Worm (Caenorhabditis elegans) whole organism, L2 larva: Measurements from ENCODE around the gene F33D4.4.

Source experiments
- C34F6.9 ChIP-seq: fragments of 150-350 bp; optimal IDR thresholded peaks from 2 replicates; lab custom pipeline; 2014; ENCODE audit warnings: missing biosample characterization, missing genetic modification characterization
- F13H6.1 ChIP-seq: sonication (generic microtip); optimal IDR thresholded peaks from 2 replicates; lab custom pipeline; 2016; ENCODE audit warnings: missing genetic modification characterization, missing compliant biosample characterization
- R02D3.7 ChIP-seq: fragments of 150-350 bp; optimal IDR thresholded peaks from 2 replicates; lab custom pipeline; 2014; ENCODE audit warnings: missing biosample characterization, missing genetic modification characterization
- Y55F3AM.14 ChIP-seq: fragments of 200-800 bp; sonication (Bioruptor generic); optimal IDR thresholded peaks from 2 replicates; lab custom pipeline; 2018; ENCODE audit warnings: mild to moderate bottlenecking, missing genetic modification characterization, missing compliant biosample characterization
- ZK546.5 ChIP-seq: sonication (generic microtip); optimal IDR thresholded peaks from 2 replicates; lab custom pipeline; 2017; ENCODE audit warnings: missing biosample characterization, missing genetic modification characterization
- alr-1 ChIP-seq: fragments of 150-350 bp; optimal IDR thresholded peaks from 2 replicates; lab custom pipeline; 2014; ENCODE audit warnings: missing biosample characterization, missing genetic modification characterization
- aly-2 ChIP-seq: fragments of 150-350 bp; optimal IDR thresholded peaks from 2 replicates; lab custom pipeline; 2014; ENCODE audit warnings: missing biosample characterization, missing genetic modification characterization
- ama-1 ChIP-seq: fragments of 150-350 bp; optimal IDR thresholded peaks from 2 replicates; lab custom pipeline; 2018; ENCODE audit warnings: inconsistent platforms
- blmp-1 ChIP-seq: sonication (generic microtip); optimal IDR thresholded peaks from 2 replicates; lab custom pipeline; 2017; ENCODE audit warnings: missing genetic modification characterization, mild to moderate bottlenecking, missing compliant biosample characterization, antibody characterized with exemption, moderate library complexity; ENCODE audit not compliant: insufficient read depth
- ceh-16 ChIP-seq: fragments of 150-350 bp; optimal IDR thresholded peaks from 2 replicates; lab custom pipeline; 2014; ENCODE audit warnings: missing biosample characterization, missing genetic modification characterization
- ceh-82 ChIP-seq: fragments of 150-350 bp; optimal IDR thresholded peaks from 2 replicates; lab custom pipeline; 2014; ENCODE audit warnings: missing biosample characterization, missing genetic modification characterization
- crh-2 ChIP-seq: sonication (generic microtip); optimal IDR thresholded peaks from 2 replicates; lab custom pipeline; 2017; ENCODE audit warnings: missing biosample characterization, missing genetic modification characterization
- dmd-4 ChIP-seq: sonication (generic microtip); optimal IDR thresholded peaks from 2 replicates; lab custom pipeline; 2017; ENCODE audit warnings: missing biosample characterization, missing genetic modification characterization
- egl-27 ChIP-seq: sonication (generic microtip); optimal IDR thresholded peaks from 3 replicates; lab custom pipeline; 2017; ENCODE audit warnings: missing biosample characterization, missing genetic modification reagents, missing genetic modification characterization
- elt-1 ChIP-seq: fragments of 150-350 bp; optimal IDR thresholded peaks from 2 replicates; lab custom pipeline; 2014; ENCODE audit warnings: missing biosample characterization, missing genetic modification characterization
- elt-3 ChIP-seq: sonication (generic microtip); optimal IDR thresholded peaks from 2 replicates; lab custom pipeline; 2017; ENCODE audit warnings: missing biosample characterization, missing genetic modification characterization
- fos-1 ChIP-seq: fragments of 150-350 bp; optimal IDR thresholded peaks from 2 replicates; lab custom pipeline; 2014; ENCODE audit warnings: missing biosample characterization, missing genetic modification characterization
- gmeb-1 ChIP-seq: fragments of 150-350 bp; optimal IDR thresholded peaks from 2 replicates; lab custom pipeline; 2014; ENCODE audit warnings: missing biosample characterization, missing genetic modification characterization
- lin-11 ChIP-seq: fragments of 150-350 bp; sonication (generic microtip); optimal IDR thresholded peaks from 2 replicates; lab custom pipeline; 2014; ENCODE audit warnings: missing biosample characterization, missing genetic modification characterization, inconsistent platforms, mixed read lengths
- lin-13 ChIP-seq: fragments of 150-350 bp; optimal IDR thresholded peaks from 2 replicates; lab custom pipeline; 2014; ENCODE audit warnings: missing biosample characterization, missing genetic modification reagents, missing genetic modification characterization
- lin-39 ChIP-seq: fragments of 150-350 bp; optimal IDR thresholded peaks from 2 replicates; lab custom pipeline; 2014; ENCODE audit warnings: missing biosample characterization, missing genetic modification reagents, missing genetic modification characterization
- lsy-2 ChIP-seq, 2 experiments: fragments of 150-350 bp in 1 of 2; sonication (generic microtip) in 1 of 2; optimal IDR thresholded peaks; 2 replicates each; lab custom pipeline; 2014 to 2017; ENCODE audit warnings: missing biosample characterization in 2 of 2, missing genetic modification characterization in 2 of 2
- mab-5 ChIP-seq: fragments of 150-350 bp; optimal IDR thresholded peaks from 2 replicates; lab custom pipeline; 2014; ENCODE audit warnings: missing biosample characterization, missing genetic modification characterization
- mbf-1 ChIP-seq: sonication (generic microtip); optimal IDR thresholded peaks from 2 replicates; lab custom pipeline; 2017; ENCODE audit warnings: missing biosample characterization, missing genetic modification characterization
- mdl-1 ChIP-seq, 2 experiments: fragments of 150-350 bp in 1 of 2; sonication (generic microtip) in 1 of 2; optimal IDR thresholded peaks; 2 replicates each; lab custom pipeline; 2017; ENCODE audit warnings: missing biosample characterization in 2 of 2, missing genetic modification characterization in 2 of 2
- nhr-10 ChIP-seq: sonication (generic microtip); optimal IDR thresholded peaks from 2 replicates; lab custom pipeline; 2017; ENCODE audit warnings: missing biosample characterization, missing genetic modification characterization
- nhr-11 ChIP-seq: fragments of 150-350 bp; optimal IDR thresholded peaks from 2 replicates; lab custom pipeline; 2014; ENCODE audit warnings: missing biosample characterization, missing genetic modification characterization
- nhr-12 ChIP-seq: fragments of 150-350 bp; optimal IDR thresholded peaks from 2 replicates; lab custom pipeline; 2014; ENCODE audit warnings: missing biosample characterization, missing genetic modification characterization
- nhr-129 ChIP-seq: fragments of 150-350 bp; optimal IDR thresholded peaks from 2 replicates; lab custom pipeline; 2014; ENCODE audit warnings: missing biosample characterization, missing genetic modification characterization
- nhr-21 ChIP-seq: fragments of 150-350 bp; optimal IDR thresholded peaks from 2 replicates; lab custom pipeline; 2014; ENCODE audit warnings: missing biosample characterization, missing genetic modification characterization
- nhr-23 ChIP-seq: fragments of 150-350 bp; optimal IDR thresholded peaks from 2 replicates; lab custom pipeline; 2014; ENCODE audit warnings: missing biosample characterization, missing genetic modification reagents, missing genetic modification characterization
- nhr-237 ChIP-seq: fragments of 150-350 bp; optimal IDR thresholded peaks from 2 replicates; lab custom pipeline; 2014; ENCODE audit warnings: missing biosample characterization, missing genetic modification characterization
- nhr-25 ChIP-seq: fragments of 150-350 bp; sonication (generic microtip); optimal IDR thresholded peaks from 3 replicates; lab custom pipeline; 2014; ENCODE audit warnings: missing biosample characterization, missing genetic modification characterization
- nhr-6 ChIP-seq: fragments of 150-350 bp; optimal IDR thresholded peaks from 2 replicates; lab custom pipeline; 2014; ENCODE audit warnings: missing biosample characterization, missing genetic modification characterization
- nhr-77 ChIP-seq: fragments of 150-350 bp; optimal IDR thresholded peaks from 2 replicates; lab custom pipeline; 2014; ENCODE audit warnings: missing biosample characterization, missing genetic modification characterization
- peb-1 ChIP-seq: fragments of 150-350 bp; optimal IDR thresholded peaks from 2 replicates; lab custom pipeline; 2014; ENCODE audit warnings: missing biosample characterization, missing genetic modification characterization
- sem-4 ChIP-seq: fragments of 150-350 bp; optimal IDR thresholded peaks from 2 replicates; lab custom pipeline; 2014; ENCODE audit warnings: missing biosample characterization, missing genetic modification reagents, missing genetic modification characterization
- skn-1 ChIP-seq: sonication (generic microtip); optimal IDR thresholded peaks from 2 replicates; lab custom pipeline; 2017; ENCODE audit warnings: missing biosample characterization, missing genetic modification characterization
- sma-3 ChIP-seq: sonication (generic microtip); optimal IDR thresholded peaks from 2 replicates; lab custom pipeline; 2016; ENCODE audit warnings: missing genetic modification reagents, missing genetic modification characterization, missing compliant biosample characterization
- sma-9 ChIP-seq, 2 experiments: fragments of 150-350 bp in 1 of 2; sonication (generic microtip) in 1 of 2; optimal IDR thresholded peaks; 2 replicates each; lab custom pipeline; 2014 to 2016; ENCODE audit warnings: missing genetic modification characterization in 2 of 2, mild to moderate bottlenecking in 1 of 2, missing biosample characterization in 1 of 2, missing compliant biosample characterization in 1 of 2, missing genetic modification reagents in 1 of 2, moderate library complexity in 1 of 2
- snpc-4 ChIP-seq: fragments of 150-350 bp; optimal IDR thresholded peaks from 2 replicates; lab custom pipeline; 2014; ENCODE audit warnings: missing biosample characterization, missing genetic modification characterization
- unc-39 ChIP-seq: fragments of 150-350 bp; optimal IDR thresholded peaks from 2 replicates; lab custom pipeline; 2014; ENCODE audit warnings: missing biosample characterization, missing genetic modification characterization
- unc-55 ChIP-seq: fragments of 150-350 bp; sonication (generic microtip); optimal IDR thresholded peaks from 3 replicates; lab custom pipeline; 2014; ENCODE audit warnings: missing biosample characterization, missing genetic modification reagents, missing genetic modification characterization
- unc-62 ChIP-seq: fragments of 150-350 bp; optimal IDR thresholded peaks from 2 replicates; lab custom pipeline; 2014; ENCODE audit warnings: missing biosample characterization, missing genetic modification reagents, missing genetic modification characterization
- zag-1 ChIP-seq: fragments of 150-350 bp; optimal IDR thresholded peaks from 2 replicates; lab custom pipeline; 2014; ENCODE audit warnings: missing biosample characterization, missing genetic modification characterization
- ztf-1 ChIP-seq: fragments of 200-800 bp; sonication (Bioruptor generic); conservative IDR thresholded peaks from 2 replicates; pipeline ENCODE4 v1.3.6; 2022; ENCODE audit warnings: missing genetic modification characterization, missing compliant biosample characterization
- ztf-11 ChIP-seq: sonication (generic microtip); optimal IDR thresholded peaks from 2 replicates; lab custom pipeline; 2017; ENCODE audit warnings: missing biosample characterization, missing genetic modification characterization
- ztf-4 ChIP-seq: fragments of 150-350 bp; optimal IDR thresholded peaks from 2 replicates; lab custom pipeline; 2014; ENCODE audit warnings: missing biosample characterization, missing genetic modification characterization

F33D4.4 gene

ce11 chrIV:7709701-7710100 is 3.0 kb upstream of the F33D4.4 start, which contains the start of the genes mrpl-1, emc-6 and mrps-24:
Gene mrpl-1, minus strand, starts transcription at chrIV:7709701.
Gene emc-6, minus strand, starts transcription at chrIV:7709736.
Gene mrps-24, plus strand, starts transcription at chrIV:7710045.
- TF ChIP-seq nhr-10 (tag; lab: Kevin White, UChicago) (no peak), ztf-11 (tag; lab: Kevin White, UChicago) (no peak), mdl-1 (tag; optimal IDR thresholded peaks at IDR 0.05; lab: Kevin White, UChicago) (no peak), unc-39 (tag; lab: Kevin White, UChicago) (no peak), elt-1 (no peak), nhr-129 (tag; lab: Kevin White, UChicago) (peak; percentile 13), ztf-4 (tag; lab: Kevin White, UChicago) (no peak), nhr-21 (tag; lab: Kevin White, UChicago) (no peak), nhr-11 (tag; lab: Kevin White, UChicago) (no peak), nhr-6 (no peak), alr-1 (tag; lab: Kevin White, UChicago) (no peak), zag-1 (tag; lab: Kevin White, UChicago) (no peak), blmp-1 (tag; lab: Kevin White, UChicago) (no peak), snpc-4 (tag; lab: Kevin White, UChicago) (peak; percentile 45), nhr-23 (tag; lab: Kevin White, UChicago) (no peak), nhr-237 (tag; lab: Kevin White, UChicago) (no peak), ztf-1 (GFP tag; lab: Robert Waterston, UW) (no peak), lin-11 (tag; lab: Kevin White, UChicago) (no peak), fos-1 (tag; lab: Kevin White, UChicago) (peak; percentile 51), ceh-82 (no peak), lin-13 (GFP tag; lab: Kevin White, UChicago) (peak; percentile 58), sma-3 (GFP tag; lab: Kevin White, UChicago) (peak; percentile 48), crh-2 (tag; lab: Kevin White, UChicago) (peak; percentile 73), R02D3.7 (tag; lab: Kevin White, UChicago) (no peak), F13H6.1 (peak; percentile 44), ceh-16 (tag; lab: Kevin White, UChicago) (no peak), nhr-12 (tag; lab: Kevin White, UChicago) (no peak), gmeb-1 (tag; lab: Kevin White, UChicago) (peak; percentile 63), peb-1 (tag; lab: Kevin White, UChicago) (no peak), Y55F3AM.14 (GFP tag; lab: Kevin White, UChicago) (no peak), nhr-25 (tag; lab: Kevin White, UChicago) (peak; percentile 50), sma-9 (GFP tag; optimal IDR thresholded peaks at IDR 0.05; lab: Kevin White, UChicago) (peak; percentile 43), sma-9 (tag; optimal IDR thresholded peaks at IDR 0.05; lab: Kevin White, UChicago) (no peak), mbf-1 (tag; lab: Kevin White, UChicago) (no peak), lin-39 (no peak), unc-62 (GFP tag; lab: Kevin White, UChicago) (no peak), dmd-4 (tag; lab: Kevin White, UChicago) (no peak), sem-4 (tag; lab: Kevin White, UChicago) (peak; percentile 91), egl-27 (tag; lab: Kevin White, UChicago) (no peak), ama-1 (lab: Kevin White, UChicago) (no peak), ZK546.5 (no peak), elt-3 (tag; lab: Kevin White, UChicago) (no peak), nhr-77 (tag; lab: Kevin White, UChicago) (no peak), unc-55 (GFP tag; lab: Kevin White, UChicago) (peak; percentile 89), aly-2 (no peak), C34F6.9 (tag; lab: Kevin White, UChicago) (peak; percentile 82), skn-1 (tag; lab: Kevin White, UChicago) (peak; percentile 56), lsy-2 (tag; optimal IDR thresholded peaks at IDR 0.05; lab: Kevin White, UChicago) (peak; percentile 48 to 83), mab-5 (tag; lab: Kevin White, UChicago) (peak; percentile 29)
- TF ChIP-seq, all 48 proteins: peak for 16
